Fruit fly (Drosophila melanogaster) whole organism, wandering third instar larva: ENCODE results near the gene CG13315.

Experiments used
- Abd-B ChIP-seq: fragments of >200 bp; optimal IDR thresholded peaks from 2 replicates; lab custom pipeline; 2017; ENCODE audit warnings: missing biosample characterization, missing genetic modification characterization
- CG32264 ChIP-seq: fragments of 200-800 bp; sonication (Bioruptor generic); optimal IDR thresholded peaks from 2 replicates; lab custom pipeline; 2016; ENCODE audit warnings: missing biosample characterization, missing genetic modification characterization
- CrebA ChIP-seq: fragments of 200-800 bp; sonication (Bioruptor generic); optimal IDR thresholded peaks from 2 replicates; lab custom pipeline; 2016; ENCODE audit warnings: missing biosample characterization, mild to moderate bottlenecking, missing genetic modification characterization, borderline replicate concordance
- Dfd ChIP-seq: fragments of >200 bp; optimal IDR thresholded peaks from 2 replicates; lab custom pipeline; 2017; ENCODE audit warnings: missing biosample characterization, missing genetic modification characterization
- Dif ChIP-seq: fragments of 200-275, 200-300 bp; sonication (Bioruptor generic); optimal IDR thresholded peaks from 2 replicates; lab custom pipeline; 2018; ENCODE audit warnings: missing biosample characterization, missing genetic modification characterization; ENCODE audit not compliant: partially characterized antibody
- GATAd ChIP-seq: sonication (Bioruptor generic); optimal IDR thresholded peaks from 2 replicates; lab custom pipeline; 2016; ENCODE audit warnings: missing biosample characterization, missing genetic modification characterization
- HLH106 ChIP-seq: fragments of 200-800 bp; optimal IDR thresholded peaks from 3 replicates; lab custom pipeline; 2019; ENCODE audit warnings: missing biosample characterization, mild to moderate bottlenecking, missing genetic modification characterization, moderate library complexity
- Hnf4 ChIP-seq: fragments of 200-800 bp; sonication (Bioruptor generic); optimal IDR thresholded peaks from 2 replicates; lab custom pipeline; 2016; ENCODE audit warnings: missing biosample characterization, mild to moderate bottlenecking, missing genetic modification characterization
- Jra ChIP-seq: sonication (Bioruptor generic); optimal IDR thresholded peaks from 2 replicates; lab custom pipeline; 2016; ENCODE audit warnings: missing biosample characterization, missing genetic modification characterization
- Mio ChIP-seq: sonication (Bioruptor generic); optimal IDR thresholded peaks from 2 replicates; lab custom pipeline; 2016; ENCODE audit warnings: missing biosample characterization, missing genetic modification characterization
- Myc ChIP-seq: fragments of >200 bp; optimal IDR thresholded peaks from 2 replicates; lab custom pipeline; 2017
- N ChIP-seq: fragments of >200 bp; optimal IDR thresholded peaks from 2 replicates; lab custom pipeline; 2018; ENCODE audit warnings: missing biosample characterization, missing external identifiers, missing genetic modification characterization
- br ChIP-seq: fragments of 200-800 bp; sonication (Bioruptor generic); optimal IDR thresholded peaks from 2 replicates; lab custom pipeline; 2016; ENCODE audit warnings: missing biosample characterization, missing genetic modification characterization
- dl ChIP-seq, 2 experiments: fragments of 175-275, 200-275 bp in 1 of 2; fragments of 200-275 bp in 1 of 2; sonication (Bioruptor generic); optimal IDR thresholded peaks; lab custom pipeline; 2018; ENCODE audit warnings: mild to moderate bottlenecking in 2 of 2, missing biosample characterization in 2 of 2, missing genetic modification characterization in 2 of 2, moderate library complexity in 2 of 2; ENCODE audit not compliant: partially characterized antibody in 2 of 2, insufficient read depth in 1 of 2
- dmrt93B ChIP-seq: fragments of 200-800 bp; sonication (Bioruptor generic); optimal IDR thresholded peaks from 2 replicates; lab custom pipeline; 2018; ENCODE audit warnings: missing biosample characterization, mild to moderate bottlenecking, missing genetic modification characterization
- dsf ChIP-seq: sonication (Bioruptor generic); optimal IDR thresholded peaks from 2 replicates; lab custom pipeline; 2016; ENCODE audit warnings: missing biosample characterization, missing genetic modification characterization, borderline replicate concordance
- ey ChIP-seq: fragments of 200-800 bp; sonication (Bioruptor generic); optimal IDR thresholded peaks from 2 replicates; lab custom pipeline; 2016; ENCODE audit warnings: missing biosample characterization, missing genetic modification characterization
- foxo ChIP-seq, 2 experiments: fragments of 200-800 bp; sonication (Bioruptor generic); optimal IDR thresholded peaks; 2 replicates in 1 of 2; 3 replicates in 1 of 2; lab custom pipeline; 2016 to 2017; ENCODE audit warnings: missing biosample characterization in 2 of 2, missing genetic modification characterization in 2 of 2
- fru ChIP-seq: fragments of 200-800 bp; sonication (Bioruptor generic); optimal IDR thresholded peaks from 3 replicates; lab custom pipeline; 2016; ENCODE audit warnings: missing biosample characterization, mild to moderate bottlenecking, missing genetic modification characterization
- h ChIP-seq: fragments of 200-800 bp; sonication (Bioruptor generic); optimal IDR thresholded peaks from 3 replicates; lab custom pipeline; 2016; ENCODE audit warnings: missing biosample characterization, mild to moderate bottlenecking, missing genetic modification characterization
- lola ChIP-seq: fragments of >200 bp; optimal IDR thresholded peaks from 2 replicates; lab custom pipeline; 2017; ENCODE audit warnings: missing biosample characterization, missing genetic modification characterization
- pan ChIP-seq: fragments of >200 bp; optimal IDR thresholded peaks from 2 replicates; lab custom pipeline; 2017
- rgr ChIP-seq: fragments of 200-800 bp; sonication (Bioruptor generic); optimal IDR thresholded peaks from 3 replicates; lab custom pipeline; 2016; ENCODE audit warnings: missing biosample characterization, mild to moderate bottlenecking, missing genetic modification characterization
- sv ChIP-seq: fragments of 200-800 bp; sonication (Bioruptor generic); optimal IDR thresholded peaks from 3 replicates; lab custom pipeline; 2016; ENCODE audit warnings: missing biosample characterization, missing genetic modification characterization
- tai ChIP-seq: sonication (Bioruptor generic); optimal IDR thresholded peaks from 2 replicates; lab custom pipeline; 2016; ENCODE audit warnings: missing biosample characterization, missing genetic modification characterization

The CG13315 gene

DNA sequence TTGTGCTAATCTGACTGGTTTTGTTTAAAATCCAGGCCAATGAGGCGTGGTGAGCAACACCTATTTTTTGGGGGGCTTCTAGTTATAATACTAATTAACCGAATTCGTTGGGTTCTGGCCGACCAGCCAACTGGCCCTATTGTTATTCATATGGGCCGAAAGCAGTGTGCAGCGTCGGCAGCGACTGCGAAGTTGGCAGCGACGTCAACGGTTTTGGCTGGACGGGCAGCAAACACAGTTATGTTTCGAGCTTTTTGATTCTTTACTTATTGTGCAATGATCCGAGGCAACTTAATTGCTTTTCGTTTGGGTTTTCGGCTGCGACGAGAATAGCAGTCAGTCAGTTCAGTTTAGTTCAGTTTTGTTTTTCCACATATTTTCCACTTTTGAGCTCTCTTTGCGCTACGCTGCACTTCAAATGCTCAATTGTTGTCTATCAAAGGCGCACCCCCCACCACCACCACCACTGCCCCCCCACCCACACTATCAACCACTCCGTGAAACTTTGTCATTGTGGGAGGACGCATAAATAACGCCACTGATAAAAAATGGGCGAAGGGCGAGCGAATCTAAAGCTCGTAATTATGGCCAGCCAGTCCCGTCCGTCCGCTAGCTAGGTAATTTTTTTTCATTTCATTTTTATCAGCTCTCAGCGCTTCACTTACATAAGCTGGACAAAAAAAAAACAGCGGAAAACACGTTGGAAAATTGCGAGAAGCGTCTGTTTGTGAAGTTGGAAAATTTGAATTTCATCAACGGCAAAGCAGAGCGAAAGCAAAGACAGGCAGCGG lies 29.5 kb downstream of the CG13315 start:
- TF ChIP-seq Dfd (GFP tag; lab: Kevin White, UChicago) (no peak), sv (peak; percentile 4), HLH106 (tag; lab: Kevin White, UChicago) (no peak), dmrt93B (GFP tag; lab: Kevin White, UChicago) (no peak), CrebA (GFP tag; lab: Kevin White, UChicago) (no peak)

DNA sequence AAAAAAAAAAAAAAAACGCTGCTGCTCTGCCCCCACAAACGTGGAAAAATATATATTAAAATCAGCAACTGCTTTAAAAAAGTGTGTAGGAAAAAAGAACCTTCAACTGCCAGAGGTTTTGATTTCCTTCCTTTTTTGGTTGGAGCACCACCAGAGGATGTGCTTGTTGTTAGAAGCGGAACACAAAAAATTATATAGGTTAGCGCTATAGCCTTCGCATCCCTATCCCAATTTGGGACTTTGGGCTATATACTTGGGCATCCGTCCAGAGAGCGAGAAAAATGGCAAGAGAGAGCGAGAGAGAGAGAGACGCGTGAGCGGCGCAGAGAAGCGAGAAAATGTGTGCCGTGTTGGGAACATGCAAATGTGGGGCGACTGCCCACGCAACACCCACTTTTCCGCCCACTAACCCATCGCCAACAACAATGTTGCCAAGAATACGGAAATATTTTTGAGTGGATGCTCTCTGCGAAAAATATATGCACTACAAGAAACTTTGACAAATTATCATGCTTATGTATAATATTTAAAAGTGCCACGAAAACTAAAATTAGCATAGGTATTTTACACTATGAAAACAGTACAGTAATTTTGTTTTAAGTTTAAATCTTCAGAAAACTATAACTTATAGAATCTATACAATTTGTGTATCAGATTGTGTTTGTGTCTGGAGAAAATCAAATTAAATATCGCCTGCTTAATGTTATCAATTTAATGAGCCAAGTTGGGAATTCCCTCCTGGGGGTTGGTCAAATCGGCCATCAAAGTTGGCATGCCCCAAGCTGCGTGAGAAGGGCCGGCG lies 30.4 kb downstream of the CG13315 start:
- no peak for TF ChIP-seq tai (GFP tag; lab: Kevin White, UChicago)
- TF ChIP-seq h, result peak; percentile 6
- TF ChIP-seq Mio (GFP tag; lab: Kevin White, UChicago), result no peak
- TF ChIP-seq HLH106 (tag; lab: Kevin White, UChicago), result peak; percentile 11
- peak in 1 of 2 experiments; percentile 37 for TF ChIP-seq foxo (GFP tag; optimal IDR thresholded peaks at IDR 0.05; lab: Kevin White, UChicago)
- peak; percentile 24 for TF ChIP-seq fru (GFP tag; lab: Kevin White, UChicago)
- TF ChIP-seq lola (GFP tag; lab: Kevin White, UChicago), result no peak
- peak in 1 of 2 experiments; percentile 26 for TF ChIP-seq dl (GFP tag; optimal IDR thresholded peaks at IDR 0.05; lab: Kevin White, UChicago; ENCODE audit: insufficient read depth in 1 of 2, partially characterized antibody in 2 of 2)
- no peak for TF ChIP-seq N (GFP tag; lab: Kevin White, UChicago)
- no peak for TF ChIP-seq rgr (GFP tag; lab: Kevin White, UChicago)
- peak; percentile 21 for TF ChIP-seq Dif
- no peak for TF ChIP-seq Hnf4 (GFP tag; lab: Kevin White, UChicago)
- no peak for TF ChIP-seq CrebA (GFP tag; lab: Kevin White, UChicago)
- TF ChIP-seq Jra (GFP tag; lab: Kevin White, UChicago), result no peak

DNA sequence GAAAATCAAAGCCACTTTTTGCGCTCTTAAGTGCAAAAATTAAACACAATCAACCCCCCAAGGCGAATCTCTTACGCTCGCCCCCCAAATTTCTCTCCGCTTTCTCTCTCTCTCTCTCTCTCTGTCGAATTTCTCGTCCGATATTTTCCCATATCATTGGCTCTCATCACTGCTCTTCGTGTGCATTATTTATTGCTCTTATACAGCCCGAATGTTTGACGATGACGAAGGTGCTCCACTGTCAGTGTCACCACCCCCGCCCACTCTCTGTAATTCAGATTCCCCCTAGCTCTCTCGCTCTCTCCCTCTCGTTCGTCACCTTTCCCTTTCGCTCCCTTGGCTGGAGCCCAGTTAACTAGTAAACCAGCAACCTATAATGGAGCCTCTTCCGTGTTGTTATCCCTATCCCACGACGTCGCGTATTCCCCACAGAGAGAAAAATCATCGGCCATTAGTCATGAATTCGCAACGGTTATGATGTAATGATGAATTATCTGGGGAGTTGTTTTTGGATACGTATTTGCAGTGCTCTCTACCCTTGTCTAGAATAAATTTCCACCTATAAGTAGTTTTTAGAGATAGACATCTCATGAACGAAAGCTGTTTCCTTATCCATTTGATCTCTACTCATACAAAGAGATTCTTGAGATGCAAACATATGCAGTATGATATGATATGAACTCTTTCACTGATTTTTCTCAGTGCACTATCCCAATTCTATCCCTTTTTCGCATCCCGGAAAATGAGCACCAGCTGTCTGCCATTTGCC lies 31.2 kb downstream of the CG13315 start:
- peak; percentile 6 for TF ChIP-seq Dif
- peak in 1 of 2 experiments; percentile 19 for TF ChIP-seq dl (GFP tag; optimal IDR thresholded peaks at IDR 0.05; lab: Kevin White, UChicago; ENCODE audit: insufficient read depth in 1 of 2, partially characterized antibody in 2 of 2)
- TF ChIP-seq Abd-B (GFP tag; lab: Kevin White, UChicago), result no peak
- TF ChIP-seq h, result no peak
- TF ChIP-seq Myc (lab: Kevin White, UChicago), result no peak

DNA sequence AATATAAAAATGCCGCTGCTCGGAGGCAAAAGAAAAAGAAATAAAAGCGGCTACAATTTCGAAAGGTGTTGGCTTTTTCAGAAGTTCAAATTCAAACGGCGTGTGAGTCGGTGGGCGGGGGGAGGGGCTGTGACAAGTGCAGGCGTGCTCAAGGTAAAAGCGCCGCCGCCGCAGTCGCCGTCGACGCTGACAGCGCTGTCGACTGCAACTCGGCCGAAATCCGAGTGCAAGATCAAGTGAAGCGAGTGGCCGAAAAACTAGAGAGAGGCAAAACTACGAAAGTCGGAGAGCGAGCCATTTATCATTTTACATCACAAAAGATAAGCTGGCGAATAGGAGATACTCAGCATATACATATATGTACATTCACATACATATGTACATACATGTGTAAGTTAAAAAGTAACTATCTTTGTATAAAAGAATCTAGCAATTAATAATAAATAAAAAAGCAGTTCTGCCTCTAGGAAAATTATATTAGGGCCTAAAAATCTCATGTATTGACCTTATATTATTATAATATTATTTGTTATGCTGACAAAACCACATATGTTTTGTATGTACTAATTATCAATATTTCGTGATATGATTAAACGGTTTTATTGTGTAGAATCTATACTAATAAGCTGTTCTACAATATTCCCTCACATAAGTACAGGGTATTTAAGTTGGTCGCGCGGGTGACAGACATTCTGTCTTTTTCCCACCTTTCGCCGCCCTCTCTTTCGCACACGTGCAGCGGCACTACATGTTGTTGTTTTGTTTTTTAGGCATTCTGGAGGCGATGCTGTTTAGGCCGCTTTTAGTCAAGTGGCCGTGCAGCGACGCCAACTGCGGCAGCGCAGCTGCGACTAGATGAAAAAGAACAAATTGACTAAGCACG lies 32.3 kb downstream of the CG13315 start:
- TF ChIP-seq sv (peak; percentile 62), dl (GFP tag; optimal IDR thresholded peaks at IDR 0.05; lab: Kevin White, UChicago; ENCODE audit: insufficient read depth in 1 of 2, partially characterized antibody in 2 of 2) (no peak), Dfd (GFP tag; lab: Kevin White, UChicago) (peak; percentile 39)

DNA sequence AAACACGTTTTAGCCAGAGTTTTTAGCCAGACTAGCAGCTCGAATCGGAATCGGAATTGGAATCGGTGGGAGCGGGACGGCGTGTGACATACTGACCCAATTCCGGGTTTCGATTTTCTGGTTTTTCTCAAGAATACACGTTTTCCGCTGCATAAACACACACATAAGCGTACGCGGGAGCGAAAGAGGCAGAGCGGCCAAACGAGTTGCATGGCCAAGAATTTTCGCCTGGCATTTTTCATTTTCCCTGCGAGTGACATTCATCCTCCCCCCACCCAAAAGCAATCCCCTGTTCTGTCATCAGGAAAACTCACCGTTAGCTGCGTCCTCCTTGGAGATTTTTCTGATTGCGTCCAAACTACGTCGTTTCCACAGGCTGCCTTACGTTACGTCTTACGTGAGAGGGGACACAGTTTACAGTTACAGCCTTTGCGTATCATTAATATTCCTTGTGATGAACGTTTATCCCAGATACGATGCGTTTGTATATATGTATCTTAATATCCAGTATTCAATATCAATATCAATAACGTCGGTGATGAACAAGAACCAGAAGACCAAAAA lies 33.0 kb downstream of the CG13315 start:
- TF ChIP-seq pan (lab: Kevin White, UChicago) (no peak), ey (GFP tag; lab: Kevin White, UChicago) (no peak), N (GFP tag; lab: Kevin White, UChicago) (no peak), GATAd (GFP tag; lab: Kevin White, UChicago) (no peak), br (GFP tag; lab: Kevin White, UChicago) (no peak), CG32264 (no peak), dsf (GFP tag; lab: Kevin White, UChicago) (no peak)
